Worm (Caenorhabditis elegans) whole organism, late embryonic: ENCODE data around the gene spp-5.

Source experiments
- C38D4.7 ChIP-seq: fragments of 200-800 bp; sonication (Bioruptor generic); optimal IDR thresholded peaks from 2 replicates; lab custom pipeline; 2018; ENCODE audit warnings: mild to moderate bottlenecking, missing genetic modification characterization, moderate library complexity, missing compliant biosample characterization
- hlh-15 ChIP-seq: sonication (generic microtip); optimal IDR thresholded peaks from 2 replicates; lab custom pipeline; 2016; ENCODE audit warnings: missing genetic modification characterization, missing compliant biosample characterization
- unc-42 ChIP-seq: sonication (generic microtip); optimal IDR thresholded peaks from 2 replicates; lab custom pipeline; 2016; ENCODE audit warnings: missing genotype, missing genetic modification characterization, missing compliant biosample characterization

DNA sequence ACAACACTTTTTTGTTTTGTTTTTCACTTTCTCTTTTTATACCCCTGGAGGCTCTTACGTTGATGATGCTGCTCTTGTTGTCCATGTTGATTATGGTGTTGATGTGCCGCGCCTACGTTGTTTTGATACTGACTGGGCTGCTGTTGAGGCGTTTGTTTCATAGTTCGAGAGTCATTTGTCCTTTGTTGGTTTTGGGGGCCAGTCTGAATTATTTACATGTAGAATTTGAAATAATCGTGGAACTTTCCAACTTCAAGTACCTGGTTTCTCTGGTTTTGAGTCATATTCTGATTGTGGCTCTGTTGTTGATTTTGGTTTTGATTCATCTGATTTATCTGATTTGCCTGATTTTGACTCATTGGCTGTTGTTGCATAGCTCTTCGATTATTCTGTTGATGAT, 42.1 kb downstream of the spp-5 start:
- no peak for TF ChIP-seq hlh-15 (tag; lab: Kevin White, UChicago)
- no peak for TF ChIP-seq unc-42
- no peak for TF ChIP-seq C38D4.7 (GFP tag; lab: Kevin White, UChicago)
